Fruit fly (Drosophila melanogaster): Measurements from ENCODE around the gene Polr2J.

Polr2J gene

DNA sequence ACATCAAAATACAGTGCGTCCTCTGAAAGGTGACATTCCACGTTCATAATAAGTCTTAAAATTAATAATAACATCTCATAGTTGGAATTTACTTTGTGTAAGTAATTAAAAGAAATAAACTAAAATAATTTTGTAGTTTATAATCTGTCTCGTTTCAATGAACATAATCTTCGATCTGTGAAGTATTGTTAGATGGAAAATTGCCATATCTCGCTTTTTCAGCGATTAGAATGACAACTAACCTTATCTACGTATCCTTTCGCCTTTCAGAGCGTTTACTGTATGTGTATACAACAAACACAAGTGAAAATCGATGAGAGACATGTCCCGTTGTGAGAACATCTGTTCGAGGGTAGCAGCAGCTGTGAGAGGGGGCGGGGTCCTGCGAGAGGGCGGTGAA, 27.9 kb downstream of the Polr2J start (continued):
- TF ChIP-seq CTCF (GFP tag; optimal IDR thresholded peaks at IDR 0.05) (peak; percentile 3), CG16815 (GFP tag; optimal IDR thresholded peaks at IDR 0.05) (peak; percentile 74), nerfin-1 (tag; optimal IDR thresholded peaks at IDR 0.05) (peak; percentile 83), Neu2 (GFP tag; optimal IDR thresholded peaks at IDR 0.05; ENCODE audit: borderline replicate concordance) (no peak), CG1024 (GFP tag; IDR thresholded peaks at IDR 0.05) (no peak), nom (GFP tag; optimal IDR thresholded peaks at IDR 0.05) (no peak), CG31224 (GFP tag; IDR thresholded peaks at IDR 0.05) (no peak), Chrac-16 (GFP tag; optimal IDR thresholded peaks at IDR 0.05) (peak; percentile 63), CG15011 (GFP tag; optimal IDR thresholded peaks at IDR 0.05) (peak; percentile 60), luna (GFP tag; optimal IDR thresholded peaks at IDR 0.05) (no peak), Nf-YC (tag; optimal IDR thresholded peaks at IDR 0.05) (peak; percentile 73), CG3065 (GFP tag; optimal IDR thresholded peaks at IDR 0.05) (peak; percentile 8), Nf-YB (GFP tag; optimal IDR thresholded peaks at IDR 0.05) (peak; percentile 54), corto (GFP tag; optimal IDR thresholded peaks at IDR 0.05) (no peak), Xbp1 (GFP tag; optimal IDR thresholded peaks at IDR 0.05) (peak; percentile 58), HLHmδ (GFP tag; optimal IDR thresholded peaks at IDR 0.05) (no peak), dysf (GFP tag; IDR thresholded peaks at IDR 0.05) (peak; percentile 50; the same call in 2 of the 3 replicates), salm (tag; optimal IDR thresholded peaks at IDR 0.05) (peak; percentile 68), PHDP (tag; optimal IDR thresholded peaks at IDR 0.05) (peak; percentile 84), CG2120 (GFP tag; optimal IDR thresholded peaks at IDR 0.05) (peak; percentile 82), Doc2 (GFP tag; IDR thresholded peaks at IDR 0.05) (no peak), CG32532 (GFP tag; IDR thresholded peaks at IDR 0.05) (no peak), inv (GFP tag; IDR thresholded peaks at IDR 0.05; ENCODE audit: partially characterized antibody) (no peak), pfk (GFP tag; optimal IDR thresholded peaks at IDR 0.05) (no peak), Bgb (GFP tag; IDR thresholded peaks at IDR 0.05; ENCODE audit: partially characterized antibody) (no peak), mirr (GFP tag; optimal IDR thresholded peaks at IDR 0.05) (peak; percentile 41), CG3281 (GFP tag; optimal IDR thresholded peaks at IDR 0.05) (peak; percentile 77), Hmx (GFP tag; optimal IDR thresholded peaks at IDR 0.05) (peak; percentile 7), emc (GFP tag; optimal IDR thresholded peaks at IDR 0.05) (no peak), ac (GFP tag; optimal IDR thresholded peaks at IDR 0.05) (peak; percentile 46), CG4820 (GFP tag; optimal IDR thresholded peaks at IDR 0.05) (peak; percentile 46), CG10979 (tag; optimal IDR thresholded peaks at IDR 0.05) (peak; percentile 84), CG32772 (GFP tag; IDR thresholded peaks at IDR 0.05) (0 out of 2 replicates have a peak, but pooled peaks have one; percentile 38), CG2875 (GFP tag; optimal IDR thresholded peaks at IDR 0.05) (peak; percentile 65), CG13123 (GFP tag; optimal IDR thresholded peaks at IDR 0.05) (peak; percentile 6), CG11723 (GFP tag; optimal IDR thresholded peaks at IDR 0.05) (peak; percentile 50), crc (GFP tag; optimal IDR thresholded peaks at IDR 0.05) (no peak), CG18599 (GFP tag; optimal IDR thresholded peaks at IDR 0.05) (peak; percentile 86), CG17328 (GFP tag; IDR thresholded peaks at IDR 0.05) (peak; percentile 33; the same call in 1 of the 2 replicates), CG13287 (GFP tag; IDR thresholded peaks at IDR 0.05; ENCODE audit: partially characterized antibody) (no peak), CG8944 (GFP tag; optimal IDR thresholded peaks at IDR 0.05) (peak; percentile 48), CG8924 (tag; optimal IDR thresholded peaks at IDR 0.05) (peak; percentile 88), CG13775 (GFP tag; optimal IDR thresholded peaks at IDR 0.05) (peak; percentile 65), Gug (GFP tag; IDR thresholded peaks at IDR 0.05) (peak; percentile 52; the same call in 3 of the 4 replicates), CG9797 (GFP tag; optimal IDR thresholded peaks at IDR 0.05) (no peak), CG11560 (tag; IDR thresholded peaks at IDR 0.05) (no peak), Eip74EF (GFP tag; optimal IDR thresholded peaks at IDR 0.05) (peak in 1 of 2 experiments; percentile 58), ash1 (GFP tag; optimal IDR thresholded peaks at IDR 0.05) (no peak), CG5180 (GFP tag; optimal IDR thresholded peaks at IDR 0.05) (peak; percentile 57), Max (GFP tag; optimal IDR thresholded peaks at IDR 0.05) (no peak), CG14014 (GFP tag; IDR thresholded peaks at IDR 0.05) (peak; percentile 60)
